Worm (Caenorhabditis elegans): ENCODE measurements around the gene tag-266.

- TF ChIP-seq ref-1 (GFP tag; conservative IDR thresholded peaks at IDR 0.05), result no peak
- no peak for TF ChIP-seq klf-2 (GFP tag; conservative IDR thresholded peaks at IDR 0.05)
- TF ChIP-seq T22C8.4 (GFP tag; IDR thresholded peaks at IDR 0.05), result no peak
- TF ChIP-seq flt-1 (GFP tag; IDR thresholded peaks at IDR 0.05), result no peak
- no peak for TF ChIP-seq ztf-23 (GFP tag; IDR thresholded peaks at IDR 0.05)
- TF ChIP-seq tab-1 (GFP tag; IDR thresholded peaks at IDR 0.05), result no peak
- TF ChIP-seq ztf-29 (GFP tag; IDR thresholded peaks at IDR 0.05), result no peak
- no peak for TF ChIP-seq cog-1 (tag; optimal IDR thresholded peaks at IDR 0.05)
Measured at ce11 chrIII:605415-606054, 34.5 kb downstream of the tag-266 start, which contains the start of the genes Y55B1AR.4 and ttr-7.
